Worm (Caenorhabditis elegans) whole organism, L1 larva: ENCODE results near the gene grd-11.

ENCODE experiments used
- C34B4.2 ChIP-seq: sonication (generic microtip); optimal IDR thresholded peaks from 2 replicates; lab custom pipeline; 2017; ENCODE audit warnings: mild to moderate bottlenecking, missing genetic modification characterization, missing compliant biosample characterization
- ceh-63 ChIP-seq: fragments of 200-800 bp; sonication (Bioruptor generic); optimal IDR thresholded peaks from 2 replicates; lab custom pipeline; 2018; ENCODE audit warnings: mild to moderate bottlenecking, missing genetic modification characterization, missing compliant biosample characterization
- ceh-8 ChIP-seq: fragments of 200-800 bp; sonication (Bioruptor generic); optimal IDR thresholded peaks from 2 replicates; lab custom pipeline; 2018; ENCODE audit warnings: mild to moderate bottlenecking, missing genetic modification characterization, moderate library complexity, missing compliant biosample characterization
- ceh-88 ChIP-seq: fragments of 200-800 bp; sonication (Bioruptor generic); IDR thresholded peaks from 2 replicates; pipeline ENCODE4 v1.3.6; 2022; ENCODE audit warnings: missing genetic modification characterization, missing compliant biosample characterization
- ces-1 ChIP-seq: fragments of 150-350 bp; optimal IDR thresholded peaks from 2 replicates; lab custom pipeline; 2014; ENCODE audit warnings: missing biosample characterization, missing genetic modification reagents, missing genetic modification characterization
- dpl-1 ChIP-seq, 3 experiments: fragments of 150-350 bp in 2 of 3; sonication (generic microtip) in 1 of 3; optimal IDR thresholded peaks; 2 replicates each; lab custom pipeline; 2014 to 2017; ENCODE audit warnings: missing biosample characterization in 3 of 3, missing genetic modification characterization in 3 of 3, missing genetic modification reagents in 3 of 3
- egl-13 ChIP-seq: sonication (generic microtip); optimal IDR thresholded peaks from 2 replicates; lab custom pipeline; 2016; ENCODE audit warnings: missing genotype, missing genetic modification reagents, missing genetic modification characterization, missing compliant biosample characterization
- elt-2 ChIP-seq: sonication (generic microtip); optimal IDR thresholded peaks from 2 replicates; lab custom pipeline; 2016; ENCODE audit warnings: missing genetic modification characterization, mild to moderate bottlenecking, inconsistent platforms, missing compliant biosample characterization, missing genetic modification reagents
- elt-3 ChIP-seq, 6 experiments: fragments of 150-350 bp in 1 of 6; sonication (generic microtip); optimal IDR thresholded peaks; 2 replicates each; lab custom pipeline; 2017 to 2018; ENCODE audit warnings: missing biosample characterization in 6 of 6, missing genetic modification characterization in 6 of 6, inconsistent platforms in 1 of 6
- ets-5 ChIP-seq: fragments of 200-800 bp; sonication (Bioruptor generic); IDR thresholded peaks from 2 replicates; pipeline ENCODE4 v1.3.6; 2022; ENCODE audit warnings: missing genetic modification characterization, missing compliant biosample characterization
- fkh-10 ChIP-seq: sonication (generic microtip); optimal IDR thresholded peaks from 2 replicates; lab custom pipeline; 2017; ENCODE audit warnings: missing biosample characterization, missing genetic modification reagents, missing genetic modification characterization
- hlh-4 ChIP-seq: sonication (generic microtip); optimal IDR thresholded peaks from 2 replicates; lab custom pipeline; 2016; ENCODE audit warnings: mild to moderate bottlenecking, missing genetic modification characterization, missing compliant biosample characterization
- hpl-2 ChIP-seq: fragments of 150-350 bp; optimal IDR thresholded peaks from 2 replicates; lab custom pipeline; 2014; ENCODE audit warnings: missing biosample characterization, missing genetic modification reagents, missing genetic modification characterization
- irx-1 ChIP-seq: sonication (generic microtip); optimal IDR thresholded peaks from 2 replicates; lab custom pipeline; 2016; ENCODE audit warnings: missing genetic modification characterization, missing compliant biosample characterization
- lin-14 ChIP-seq: fragments of 200-800 bp; sonication (Bioruptor generic); optimal IDR thresholded peaks from 2 replicates; lab custom pipeline; 2018; ENCODE audit warnings: mild to moderate bottlenecking, missing genetic modification characterization, moderate library complexity, missing compliant biosample characterization
- lin-39 ChIP-seq: fragments of 150-350 bp; optimal IDR thresholded peaks from 2 replicates; lab custom pipeline; 2014; ENCODE audit warnings: missing biosample characterization, missing genetic modification reagents, missing genetic modification characterization
- mab-9 ChIP-seq: fragments of 200-800 bp; sonication (Bioruptor generic); IDR thresholded peaks from 2 replicates; pipeline ENCODE4 v1.3.6; 2022; ENCODE audit warnings: missing genetic modification reagents, missing genetic modification characterization, missing compliant biosample characterization
- mdl-1 ChIP-seq, 2 experiments: fragments of 150-350 bp; optimal IDR thresholded peaks; 2 replicates each; lab custom pipeline; 2014 to 2017; ENCODE audit warnings: missing biosample characterization in 2 of 2, missing genetic modification characterization in 2 of 2, inconsistent platforms in 1 of 2
- mef-2 ChIP-seq: fragments of 150-350 bp; optimal IDR thresholded peaks from 2 replicates; lab custom pipeline; 2014; ENCODE audit warnings: missing biosample characterization, missing genetic modification characterization
- nhr-19 ChIP-seq: fragments of 200-800 bp; sonication (Bioruptor generic); conservative IDR thresholded peaks from 2 replicates; pipeline ENCODE4 v1.3.6; 2022; ENCODE audit warnings: missing genetic modification characterization, missing compliant biosample characterization
- nhr-20 ChIP-seq: sonication (generic microtip); optimal IDR thresholded peaks from 2 replicates; lab custom pipeline; 2016; ENCODE audit warnings: mild to moderate bottlenecking, missing genetic modification characterization, missing compliant biosample characterization
- nhr-237 ChIP-seq: fragments of 150-350 bp; optimal IDR thresholded peaks from 2 replicates; lab custom pipeline; 2014; ENCODE audit warnings: missing biosample characterization, missing genetic modification characterization
- nhr-76 ChIP-seq: sonication (generic microtip); optimal IDR thresholded peaks from 2 replicates; lab custom pipeline; 2017; ENCODE audit warnings: missing biosample characterization, missing genetic modification characterization
- nhr-84 ChIP-seq: sonication (generic microtip); optimal IDR thresholded peaks from 2 replicates; lab custom pipeline; 2017; ENCODE audit warnings: missing biosample characterization, missing genetic modification characterization
- nhr-85 ChIP-seq: sonication (generic microtip); peaks from one replicate; lab custom pipeline; 2016; ENCODE audit warnings: missing genetic modification characterization, inconsistent platforms, missing compliant biosample characterization
- pqm-1 ChIP-seq: sonication (generic microtip); optimal IDR thresholded peaks from 3 replicates; lab custom pipeline; 2017; ENCODE audit warnings: missing biosample characterization, missing genetic modification characterization
- rnt-1 ChIP-seq: sonication (generic microtip); optimal IDR thresholded peaks from 2 replicates; lab custom pipeline; 2016; ENCODE audit warnings: mild to moderate bottlenecking, missing genetic modification characterization, moderate library complexity, missing compliant biosample characterization
- snpc-4 ChIP-seq: fragments of 150-350 bp; optimal IDR thresholded peaks from 2 replicates; lab custom pipeline; 2014; ENCODE audit warnings: missing biosample characterization, missing genetic modification characterization
- sox-4 ChIP-seq: sonication (generic microtip); optimal IDR thresholded peaks from 2 replicates; lab custom pipeline; 2016; ENCODE audit warnings: missing genetic modification characterization, missing compliant biosample characterization
- sup-37 ChIP-seq: fragments of 200-800 bp; sonication (Bioruptor generic); optimal IDR thresholded peaks from 2 replicates; lab custom pipeline; 2018; ENCODE audit warnings: mild to moderate bottlenecking, missing genetic modification characterization, missing compliant biosample characterization
- tbx-2 ChIP-seq: sonication (generic microtip); optimal IDR thresholded peaks from 2 replicates; lab custom pipeline; 2016; ENCODE audit warnings: missing genetic modification characterization, missing compliant biosample characterization
- unc-62 ChIP-seq: fragments of 150-350 bp; optimal IDR thresholded peaks from 2 replicates; lab custom pipeline; 2014; ENCODE audit warnings: missing biosample characterization, missing genetic modification reagents, missing genetic modification characterization
- vab-15 ChIP-seq: sonication (generic microtip); optimal IDR thresholded peaks from 2 replicates; lab custom pipeline; 2017; ENCODE audit warnings: missing genotype, mild to moderate bottlenecking, missing genetic modification characterization, missing compliant biosample characterization
- ztf-4 ChIP-seq: fragments of 150-350 bp; optimal IDR thresholded peaks from 2 replicates; lab custom pipeline; 2014; ENCODE audit warnings: missing biosample characterization, missing genetic modification characterization

grd-11 gene

DNA sequence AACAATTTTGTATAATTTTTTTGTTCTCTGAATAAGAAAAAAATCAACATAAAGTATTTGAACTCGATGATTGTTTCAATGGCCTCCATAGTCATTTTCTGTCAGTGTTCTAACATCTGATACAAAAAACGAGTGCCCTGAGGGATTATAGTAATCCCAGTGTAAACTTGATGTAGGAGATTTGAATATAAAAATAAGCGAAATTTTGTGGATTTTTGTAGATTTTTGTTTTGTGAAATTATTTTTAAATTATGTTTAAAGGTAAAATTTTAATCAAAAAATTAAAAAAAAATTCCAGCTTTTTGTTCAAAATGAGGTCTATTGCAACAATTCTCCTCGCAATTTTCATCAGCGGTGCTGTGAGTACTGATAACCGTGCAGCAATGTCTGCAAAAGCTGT, 31.2 kb upstream of the grd-11 start, which contains the start of gene Y38H6A.1:
Gene Y38H6A.1, plus strand, starts transcription at position 301 of the 400 bp plus-strand sequence.
- TF ChIP-seq ets-5 (no peak), mdl-1 (tag; optimal IDR thresholded peaks at IDR 0.05; lab: Kevin White, UChicago) (no peak), nhr-76 (tag; lab: Kevin White, UChicago) (no peak), elt-2 (tag; lab: Kevin White, UChicago) (no peak), dpl-1 (GFP tag; optimal IDR thresholded peaks at IDR 0.05; lab: Kevin White, UChicago) (no peak), rnt-1 (tag; lab: Kevin White, UChicago) (no peak), ces-1 (GFP tag; lab: Kevin White, UChicago) (no peak), tbx-2 (tag; lab: Kevin White, UChicago) (no peak), lin-39 (tag; lab: Kevin White, UChicago) (no peak), vab-15 (tag; lab: Kevin White, UChicago) (no peak), mab-9 (no peak), ceh-8 (GFP tag; lab: Kevin White, UChicago) (no peak), ztf-4 (tag; lab: Kevin White, UChicago) (no peak), mef-2 (tag; lab: Kevin White, UChicago) (no peak), elt-3 (tag; optimal IDR thresholded peaks at IDR 0.05; lab: Kevin White, UChicago) (no peak), pqm-1 (no peak), nhr-20 (tag; lab: Kevin White, UChicago) (no peak), ceh-63 (GFP tag; lab: Kevin White, UChicago) (no peak), snpc-4 (tag; lab: Kevin White, UChicago) (no peak)

ce11 chrV:20335264-20335663, 21.3 kb upstream of the grd-11 start, which contains the start of gene Y38H6A.5:
Gene Y38H6A.5 (minus strand): TSS chrV:20335364.
- TF ChIP-seq nhr-85 (tag; lab: Kevin White, UChicago) (peak; percentile 17), nhr-19 (GFP tag; lab: Robert Waterston, UW) (no peak)

DNA sequence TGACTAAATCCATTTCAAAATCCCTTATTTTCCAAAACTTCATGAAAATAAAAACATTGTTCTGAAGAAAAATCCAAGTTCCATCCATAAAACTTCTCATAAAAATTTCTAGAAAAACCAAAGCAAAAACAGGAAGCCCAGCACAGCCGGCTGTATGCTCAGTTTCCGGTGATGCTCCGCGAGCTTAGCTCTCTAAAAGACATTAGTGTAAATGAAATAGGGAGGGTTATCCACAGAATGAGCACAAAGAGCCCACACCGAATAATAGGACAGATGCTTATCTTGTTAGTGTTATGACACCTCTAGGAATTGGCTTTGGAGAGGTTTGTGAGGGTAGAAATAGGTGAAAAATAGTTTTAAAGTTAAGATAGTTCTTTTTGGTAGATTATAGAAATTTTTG, 18.6 kb upstream of the grd-11 start:
- no peak for TF ChIP-seq sox-4 (tag; lab: Kevin White, UChicago)
- no peak for TF ChIP-seq ztf-4 (tag; lab: Kevin White, UChicago)
- TF ChIP-seq unc-62 (GFP tag; lab: Kevin White, UChicago) = no peak
- TF ChIP-seq nhr-237 (tag; lab: Kevin White, UChicago) = no peak
- no peak for TF ChIP-seq nhr-84 (tag; lab: Kevin White, UChicago)
- no peak for TF ChIP-seq hlh-4 (tag; lab: Kevin White, UChicago)
- TF ChIP-seq C34B4.2 (tag; lab: Kevin White, UChicago) = no peak
- no peak for TF ChIP-seq egl-13 (tag; lab: Kevin White, UChicago)
- no peak for TF ChIP-seq fkh-10 (GFP tag; lab: Kevin White, UChicago)
- TF ChIP-seq ceh-8 (GFP tag; lab: Kevin White, UChicago) = no peak

ce11 chrV:20338870-20339269, 17.7 kb upstream of the grd-11 start:
- TF ChIP-seq ceh-88 (GFP tag; lab: Robert Waterston, UW) (no peak), fkh-10 (GFP tag; lab: Kevin White, UChicago) (peak; percentile 44), irx-1 (tag; lab: Kevin White, UChicago) (peak; percentile 23)
- TF ChIP-seq, all 84 proteins: peak for 2

- TF ChIP-seq hpl-2 (no peak), sup-37 (GFP tag; lab: Kevin White, UChicago) (no peak), lin-14 (no peak)
Observed at ce11 chrV:20344889-20345288, 11.7 kb upstream of the grd-11 start, which contains the start of gene Y38H6A.3. Gene Y38H6A.3 (plus strand): TSS chrV:20345189.
